Worm (Caenorhabditis elegans): Measurements from ENCODE around the gene tmem-145.

Gene tmem-145

DNA sequence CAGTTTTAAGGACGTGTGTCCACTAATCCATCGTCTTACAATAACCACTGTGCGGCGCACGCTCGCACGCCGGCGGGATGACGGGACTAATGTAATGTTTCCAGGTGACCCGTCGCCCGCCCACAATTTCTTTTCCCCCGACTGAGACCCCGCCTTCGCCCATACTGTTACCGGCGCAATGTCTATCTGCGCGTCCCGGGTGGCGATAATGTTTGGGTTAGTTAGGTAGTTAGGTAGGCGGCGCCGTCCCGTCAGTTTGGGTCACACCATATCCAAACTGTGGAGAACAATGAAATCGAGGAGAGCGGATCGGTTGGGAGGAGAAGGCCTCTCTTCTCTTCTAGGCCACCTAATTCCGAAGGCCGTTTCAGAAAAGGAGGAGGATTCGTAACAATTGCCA, 12.6 kb upstream of the tmem-145 start:
- TF ChIP-seq hnd-1 (tag; optimal IDR thresholded peaks at IDR 0.05), result no peak
- TF ChIP-seq B0310.2 (tag; optimal IDR thresholded peaks at IDR 0.05), result no peak
- TF ChIP-seq tbx-11 (GFP tag; IDR thresholded peaks at IDR 0.05), result no peak
- peak; percentile 27 for TF ChIP-seq hmg-4 (GFP tag; optimal IDR thresholded peaks at IDR 0.05)
- TF ChIP-seq flt-1 (GFP tag; IDR thresholded peaks at IDR 0.05), result no peak
- TF ChIP-seq aly-1 (tag; optimal IDR thresholded peaks at IDR 0.05), result peak; percentile 1
- TF ChIP-seq ceh-36 (tag; optimal IDR thresholded peaks at IDR 0.05), result peak; percentile 26
- no peak for TF ChIP-seq ets-7 (tag; optimal IDR thresholded peaks at IDR 0.05)
- no peak for TF ChIP-seq scrt-1 (GFP tag; IDR thresholded peaks at IDR 0.05)

- TF ChIP-seq hmg-4 (GFP tag; optimal IDR thresholded peaks at IDR 0.05), result no peak
- TF ChIP-seq scrt-1 (GFP tag; IDR thresholded peaks at IDR 0.05), result no peak
- no peak for TF ChIP-seq tbx-11 (GFP tag; IDR thresholded peaks at IDR 0.05)
These were observed 9.1 kb upstream of the tmem-145 start for ce11 chrX:12082813-12083212.

DNA sequence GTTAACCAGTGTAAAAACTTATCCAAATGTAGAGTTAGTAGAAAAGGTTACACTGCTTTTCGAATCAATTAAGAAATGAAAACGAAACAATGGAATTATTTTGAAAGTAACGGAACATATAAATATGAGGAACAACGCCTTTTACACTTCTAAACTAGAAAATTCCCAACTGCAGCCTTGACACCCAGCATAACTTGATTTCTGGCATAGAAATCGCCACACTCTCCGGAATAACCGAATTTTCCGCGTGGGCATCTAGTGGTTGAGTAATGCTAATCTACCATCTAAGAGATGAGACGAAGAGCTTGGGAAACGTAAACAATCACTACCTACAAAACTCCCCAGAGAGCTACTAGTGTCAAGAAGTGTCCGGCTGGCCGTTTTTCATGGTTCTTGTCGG, 7.6 kb upstream of the tmem-145 start:
- TF ChIP-seq scrt-1 (GFP tag; IDR thresholded peaks at IDR 0.05), result no peak
- no peak for TF ChIP-seq sea-1 (GFP tag; conservative IDR thresholded peaks at IDR 0.05)
- TF ChIP-seq ets-7 (tag; optimal IDR thresholded peaks at IDR 0.05), result no peak
- no peak for TF ChIP-seq tbx-11 (GFP tag; IDR thresholded peaks at IDR 0.05)
- TF ChIP-seq tbx-37 (GFP tag; conservative IDR thresholded peaks at IDR 0.05), result no peak
- TF ChIP-seq hmg-4 (GFP tag; optimal IDR thresholded peaks at IDR 0.05), result no peak
- TF ChIP-seq ceh-13 (GFP tag; optimal IDR thresholded peaks at IDR 0.05), result no peak
- TF ChIP-seq hmbx-1 (tag; optimal IDR thresholded peaks at IDR 0.05), result no peak

DNA sequence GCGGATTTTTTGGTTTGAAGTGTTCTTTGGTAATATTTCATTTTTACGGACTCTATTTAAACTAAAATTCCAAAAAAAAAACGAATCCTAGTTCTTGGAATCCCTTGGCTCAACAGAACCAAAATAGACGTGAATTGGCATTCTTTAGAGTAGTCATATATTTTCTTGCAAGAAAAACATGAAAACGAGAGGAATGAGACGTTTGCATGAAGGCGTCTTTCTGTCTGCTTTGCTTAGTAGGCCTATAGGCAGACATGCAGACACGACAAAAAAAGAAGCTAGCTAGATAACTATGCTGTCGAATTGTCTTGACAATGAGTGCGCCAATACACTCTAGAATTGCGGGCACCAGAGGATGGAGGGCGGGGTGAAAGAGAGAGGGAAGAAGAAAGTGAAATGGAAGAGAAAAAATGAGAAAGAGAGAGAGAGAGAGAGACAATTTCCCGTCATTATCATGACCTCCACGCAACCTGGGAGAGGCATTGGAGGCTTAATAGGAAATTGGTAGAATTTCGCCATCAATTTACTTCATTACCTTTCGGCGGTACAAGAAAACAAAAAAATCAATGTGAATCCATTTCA, 7.0 kb upstream of the tmem-145 start:
- TF ChIP-seq ets-7 (tag; optimal IDR thresholded peaks at IDR 0.05), result no peak
- TF ChIP-seq scrt-1 (GFP tag; IDR thresholded peaks at IDR 0.05), result no peak
- no peak for TF ChIP-seq tbx-37 (GFP tag; conservative IDR thresholded peaks at IDR 0.05)
- TF ChIP-seq flt-1 (GFP tag; IDR thresholded peaks at IDR 0.05), result no peak
- TF ChIP-seq ceh-36 (tag; optimal IDR thresholded peaks at IDR 0.05), result no peak
- TF ChIP-seq aly-1 (tag; optimal IDR thresholded peaks at IDR 0.05), result no peak
- TF ChIP-seq sea-1 (GFP tag; conservative IDR thresholded peaks at IDR 0.05), result no peak
- TF ChIP-seq hnd-1 (tag; optimal IDR thresholded peaks at IDR 0.05), result no peak
- TF ChIP-seq tbx-11 (GFP tag; IDR thresholded peaks at IDR 0.05), result no peak
- no peak for TF ChIP-seq B0310.2 (tag; optimal IDR thresholded peaks at IDR 0.05)
- no peak for TF ChIP-seq hmbx-1 (tag; optimal IDR thresholded peaks at IDR 0.05)
- TF ChIP-seq F13C5.2 (tag; optimal IDR thresholded peaks at IDR 0.05), result no peak
- TF ChIP-seq hmg-4 (GFP tag; optimal IDR thresholded peaks at IDR 0.05), result no peak
- TF ChIP-seq pes-1 (GFP tag; IDR thresholded peaks at IDR 0.05), result no peak
- no peak for TF ChIP-seq tra-4 (tag; optimal IDR thresholded peaks at IDR 0.05)
- no peak for TF ChIP-seq ama-1 (optimal IDR thresholded peaks at IDR 0.05)

DNA sequence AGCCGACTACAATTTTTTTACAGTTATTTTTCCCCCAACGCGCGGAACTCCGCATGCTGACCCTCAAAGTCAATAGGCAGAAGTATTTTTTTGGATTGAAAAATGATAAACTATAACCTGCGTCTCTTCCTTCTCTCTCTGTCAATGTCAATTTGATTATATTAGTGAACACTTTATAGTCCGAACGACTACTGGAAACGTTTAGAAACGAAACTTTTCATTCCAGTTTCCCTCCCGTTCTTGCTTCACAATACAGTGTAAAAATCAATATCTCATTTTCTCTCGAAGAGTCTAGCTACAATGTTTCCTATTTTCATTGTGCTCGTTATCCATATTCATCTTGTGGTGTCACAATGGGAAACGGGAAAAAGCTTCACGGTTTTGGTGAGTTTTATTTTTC, 5.4 kb downstream of the tmem-145 start, which contains the start of gene lgc-24:
TSS of gene lgc-24 (plus strand) at position 301 of the 400 bp plus-strand sequence.
- TF ChIP-seq ama-1 (optimal IDR thresholded peaks at IDR 0.05) (no peak), tbx-37 (GFP tag; conservative IDR thresholded peaks at IDR 0.05) (no peak), F13C5.2 (tag; optimal IDR thresholded peaks at IDR 0.05) (no peak), aly-1 (tag; optimal IDR thresholded peaks at IDR 0.05) (no peak), ceh-36 (tag; optimal IDR thresholded peaks at IDR 0.05) (no peak), tra-4 (tag; optimal IDR thresholded peaks at IDR 0.05) (no peak), ets-7 (tag; optimal IDR thresholded peaks at IDR 0.05) (no peak), ceh-13 (GFP tag; optimal IDR thresholded peaks at IDR 0.05) (no peak), hnd-1 (tag; optimal IDR thresholded peaks at IDR 0.05) (no peak), B0310.2 (tag; optimal IDR thresholded peaks at IDR 0.05) (no peak), sea-1 (GFP tag; conservative IDR thresholded peaks at IDR 0.05) (no peak), pes-1 (GFP tag; IDR thresholded peaks at IDR 0.05) (no peak), scrt-1 (GFP tag; IDR thresholded peaks at IDR 0.05) (no peak), hmg-4 (GFP tag; optimal IDR thresholded peaks at IDR 0.05) (no peak), hmbx-1 (tag; optimal IDR thresholded peaks at IDR 0.05) (no peak), flt-1 (GFP tag; IDR thresholded peaks at IDR 0.05) (no peak), tbx-11 (GFP tag; IDR thresholded peaks at IDR 0.05) (no peak)

DNA sequence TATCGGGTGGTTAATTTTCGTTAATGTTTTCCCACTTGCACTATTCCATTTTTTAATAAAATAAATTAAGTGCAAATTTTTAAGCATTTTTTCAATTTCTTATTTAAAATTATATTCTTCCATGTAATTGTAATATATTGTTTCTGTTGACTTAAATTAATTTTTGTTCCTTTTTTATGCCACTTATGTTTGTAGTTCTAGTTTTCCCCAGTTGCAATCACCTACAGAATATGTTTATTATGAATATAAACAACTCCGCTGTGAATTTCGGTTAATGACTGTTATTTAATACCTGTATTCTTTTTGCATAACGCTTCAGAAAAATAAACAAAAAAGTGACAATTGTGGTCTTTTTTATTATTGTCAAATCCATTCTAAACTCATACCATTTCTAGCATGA, 8.8 kb downstream of the tmem-145 start, which contains the start of gene lgc-23:
TSS of gene lgc-23 (plus strand) at position 301 of the 400 bp plus-strand sequence.
- TF ChIP-seq ets-7 (tag; optimal IDR thresholded peaks at IDR 0.05), result no peak
- TF ChIP-seq scrt-1 (GFP tag; IDR thresholded peaks at IDR 0.05), result no peak
- TF ChIP-seq sea-1 (GFP tag; conservative IDR thresholded peaks at IDR 0.05), result no peak

DNA sequence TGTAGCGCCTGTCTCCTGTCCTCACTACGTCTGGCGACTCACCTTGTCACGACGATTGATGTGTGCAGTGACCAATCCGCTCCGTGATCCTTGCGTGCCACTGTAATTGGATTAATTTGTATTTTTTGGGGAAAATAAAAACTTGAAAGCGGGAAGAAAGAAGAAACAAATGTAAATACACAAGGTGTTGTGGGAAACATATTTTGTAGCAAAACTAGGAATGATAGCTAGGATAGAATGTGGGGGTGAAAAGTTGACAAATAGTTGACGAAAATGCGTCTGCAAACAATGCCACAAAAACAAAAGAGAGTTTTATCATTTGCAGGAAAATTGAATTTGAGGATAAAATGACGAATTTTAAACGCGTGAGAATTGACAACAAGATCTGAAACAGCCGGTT, 16.7 kb downstream of the tmem-145 start, which contains the start of gene B0198.3:
TSS of gene B0198.3 (minus strand) at position 101 of the 400 bp plus-strand sequence.
- TF ChIP-seq hmbx-1 (tag; optimal IDR thresholded peaks at IDR 0.05) (no peak), ets-7 (tag; optimal IDR thresholded peaks at IDR 0.05) (no peak), flt-1 (GFP tag; IDR thresholded peaks at IDR 0.05) (no peak), ama-1 (optimal IDR thresholded peaks at IDR 0.05) (no peak), hmg-4 (GFP tag; optimal IDR thresholded peaks at IDR 0.05) (no peak), tbx-11 (GFP tag; IDR thresholded peaks at IDR 0.05) (no peak), B0310.2 (tag; optimal IDR thresholded peaks at IDR 0.05) (no peak), pes-1 (GFP tag; IDR thresholded peaks at IDR 0.05) (no peak), ceh-13 (GFP tag; optimal IDR thresholded peaks at IDR 0.05) (no peak), tra-4 (tag; optimal IDR thresholded peaks at IDR 0.05) (no peak), hnd-1 (tag; optimal IDR thresholded peaks at IDR 0.05) (no peak), sea-1 (GFP tag; conservative IDR thresholded peaks at IDR 0.05) (no peak), tbx-37 (GFP tag; conservative IDR thresholded peaks at IDR 0.05) (no peak), F13C5.2 (tag; optimal IDR thresholded peaks at IDR 0.05) (no peak), aly-1 (tag; optimal IDR thresholded peaks at IDR 0.05) (no peak), ceh-36 (tag; optimal IDR thresholded peaks at IDR 0.05) (no peak), scrt-1 (GFP tag; IDR thresholded peaks at IDR 0.05) (no peak)

DNA sequence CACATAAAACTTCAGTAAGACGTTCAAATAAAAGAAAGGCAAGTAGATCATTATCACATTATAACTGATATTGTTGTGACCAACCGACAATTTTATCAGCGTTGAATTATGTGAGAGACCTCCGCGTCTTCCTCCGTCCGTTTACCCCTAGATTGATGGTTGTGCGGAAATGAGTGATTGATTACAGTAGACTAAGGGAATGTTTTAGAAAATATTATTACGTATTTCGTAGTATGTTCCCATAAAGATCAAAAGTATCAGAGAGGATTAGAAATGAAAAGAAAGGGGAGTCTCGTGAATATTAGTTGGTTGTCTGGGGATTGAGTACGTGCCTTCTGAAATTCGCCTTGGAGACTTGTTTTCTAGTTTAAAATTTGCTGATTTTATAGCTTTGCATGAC, 34.9 kb downstream of the tmem-145 start:
- no peak for TF ChIP-seq sea-1 (GFP tag; conservative IDR thresholded peaks at IDR 0.05)
- no peak for TF ChIP-seq flt-1 (GFP tag; IDR thresholded peaks at IDR 0.05)
- TF ChIP-seq ceh-36 (tag; optimal IDR thresholded peaks at IDR 0.05), result no peak
- TF ChIP-seq F13C5.2 (tag; optimal IDR thresholded peaks at IDR 0.05), result no peak
- TF ChIP-seq ceh-13 (GFP tag; optimal IDR thresholded peaks at IDR 0.05), result no peak
- TF ChIP-seq tra-4 (tag; optimal IDR thresholded peaks at IDR 0.05), result no peak
- no peak for TF ChIP-seq hnd-1 (tag; optimal IDR thresholded peaks at IDR 0.05)
- no peak for TF ChIP-seq ama-1 (optimal IDR thresholded peaks at IDR 0.05)
- TF ChIP-seq tbx-11 (GFP tag; IDR thresholded peaks at IDR 0.05), result no peak
